Fruit fly (Drosophila melanogaster): ENCODE data around the gene kkv.

DNA sequence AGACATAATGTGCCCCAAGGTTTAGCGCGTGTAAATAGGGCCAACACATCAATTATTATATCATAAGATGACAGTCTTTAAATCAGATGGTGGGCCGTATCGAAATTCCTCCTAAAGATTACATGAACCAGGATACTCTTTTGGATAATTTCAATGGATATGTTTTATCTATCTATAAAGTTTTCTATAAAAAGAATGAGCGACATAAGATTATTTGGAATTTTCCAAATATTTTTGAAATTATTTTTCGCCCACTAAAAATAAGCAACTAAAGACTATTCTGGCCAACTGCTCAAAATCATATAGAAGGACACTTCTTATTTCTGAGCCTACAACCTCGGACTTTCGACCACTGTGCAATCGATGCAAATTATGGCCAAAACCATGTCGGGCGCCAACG lies 62.3 kb downstream of the kkv start:
- no peak for TF ChIP-seq CG33017 (tag; optimal IDR thresholded peaks at IDR 0.05)
- TF ChIP-seq pad (GFP tag; optimal IDR thresholded peaks at IDR 0.05): no peak
